Worm (Caenorhabditis elegans): ENCODE measurements around the gene cutl-19.

The cutl-19 gene

ce11 chrIII:5236104-5236503, 18.7 kb upstream of the cutl-19 start, which contains the start of gene prx-10:
Gene prx-10, plus strand, starts transcription at chrIII:5236404.
- TF ChIP-seq nhr-77 (tag; optimal IDR thresholded peaks at IDR 0.05) (no peak), dmd-4 (tag; optimal IDR thresholded peaks at IDR 0.05) (no peak), fos-1 (tag; optimal IDR thresholded peaks at IDR 0.05) (peak; percentile 13), nhr-237 (tag; optimal IDR thresholded peaks at IDR 0.05) (no peak), lin-13 (GFP tag; optimal IDR thresholded peaks at IDR 0.05) (no peak), C34F6.9 (tag; optimal IDR thresholded peaks at IDR 0.05) (no peak)

ce11 chrIII:5234312-5234711, 16.9 kb upstream of the cutl-19 start, which contains the start of gene mrps-26:
Gene mrps-26, plus strand, starts transcription at chrIII:5234612.
- TF ChIP-seq mbf-1 (tag; optimal IDR thresholded peaks at IDR 0.05): no peak
- TF ChIP-seq aly-2 (tag; optimal IDR thresholded peaks at IDR 0.05): no peak
- TF ChIP-seq nhr-25 (tag; optimal IDR thresholded peaks at IDR 0.05): no peak
- no peak for TF ChIP-seq lsy-2 (tag; optimal IDR thresholded peaks at IDR 0.05)
- no peak for TF ChIP-seq nhr-6 (tag; optimal IDR thresholded peaks at IDR 0.05)
- TF ChIP-seq ceh-82 (tag; optimal IDR thresholded peaks at IDR 0.05): no peak
- no peak for TF ChIP-seq sem-4 (tag; optimal IDR thresholded peaks at IDR 0.05)
- TF ChIP-seq zag-1 (tag; optimal IDR thresholded peaks at IDR 0.05): no peak
- no peak for TF ChIP-seq mab-5 (tag; optimal IDR thresholded peaks at IDR 0.05)
- TF ChIP-seq peb-1 (tag; optimal IDR thresholded peaks at IDR 0.05): no peak
- TF ChIP-seq nhr-11 (tag; optimal IDR thresholded peaks at IDR 0.05): no peak
- TF ChIP-seq fos-1 (tag; optimal IDR thresholded peaks at IDR 0.05): no peak
- TF ChIP-seq mdl-1 (tag; optimal IDR thresholded peaks at IDR 0.05): no peak
- no peak for TF ChIP-seq elt-3 (tag; optimal IDR thresholded peaks at IDR 0.05)
- TF ChIP-seq elt-1 (tag; optimal IDR thresholded peaks at IDR 0.05): no peak
- TF ChIP-seq ztf-4 (tag; optimal IDR thresholded peaks at IDR 0.05): no peak
- TF ChIP-seq ztf-1 (GFP tag; conservative IDR thresholded peaks at IDR 0.05): no peak

ce11 chrIII:5233140-5233539, 15.7 kb upstream of the cutl-19 start:
- TF ChIP-seq ama-1 (optimal IDR thresholded peaks at IDR 0.05) (no peak), ztf-1 (GFP tag; conservative IDR thresholded peaks at IDR 0.05) (no peak), R02D3.7 (tag; optimal IDR thresholded peaks at IDR 0.05) (no peak), crh-2 (tag; optimal IDR thresholded peaks at IDR 0.05) (no peak), fos-1 (tag; optimal IDR thresholded peaks at IDR 0.05) (no peak), sem-4 (tag; optimal IDR thresholded peaks at IDR 0.05) (no peak), zag-1 (tag; optimal IDR thresholded peaks at IDR 0.05) (no peak), lin-13 (GFP tag; optimal IDR thresholded peaks at IDR 0.05) (no peak), C34F6.9 (tag; optimal IDR thresholded peaks at IDR 0.05) (no peak), nhr-21 (tag; optimal IDR thresholded peaks at IDR 0.05) (no peak), nhr-77 (tag; optimal IDR thresholded peaks at IDR 0.05) (no peak), elt-1 (tag; optimal IDR thresholded peaks at IDR 0.05) (no peak)

ce11 chrIII:5230415-5230814, 13.0 kb upstream of the cutl-19 start, which contains the start of gene prmt-5:
Gene prmt-5, plus strand, starts transcription at chrIII:5230555.
- TF ChIP-seq ztf-11 (tag; optimal IDR thresholded peaks at IDR 0.05) (no peak), unc-39 (tag; optimal IDR thresholded peaks at IDR 0.05) (no peak), elt-3 (tag; optimal IDR thresholded peaks at IDR 0.05) (no peak), unc-62 (GFP tag; optimal IDR thresholded peaks at IDR 0.05) (no peak), nhr-129 (tag; optimal IDR thresholded peaks at IDR 0.05) (peak; percentile 41), nhr-23 (tag; optimal IDR thresholded peaks at IDR 0.05) (no peak), nhr-6 (tag; optimal IDR thresholded peaks at IDR 0.05) (no peak), nhr-11 (tag; optimal IDR thresholded peaks at IDR 0.05) (no peak), nhr-12 (tag; optimal IDR thresholded peaks at IDR 0.05) (no peak), nhr-25 (tag; optimal IDR thresholded peaks at IDR 0.05) (no peak), gmeb-1 (tag; optimal IDR thresholded peaks at IDR 0.05) (no peak), ama-1 (optimal IDR thresholded peaks at IDR 0.05) (peak; percentile 65), nhr-21 (tag; optimal IDR thresholded peaks at IDR 0.05) (peak; percentile 46), lin-11 (tag; optimal IDR thresholded peaks at IDR 0.05) (no peak), Y55F3AM.14 (GFP tag; optimal IDR thresholded peaks at IDR 0.05) (peak; percentile 24), R02D3.7 (tag; optimal IDR thresholded peaks at IDR 0.05) (no peak), lin-13 (GFP tag; optimal IDR thresholded peaks at IDR 0.05) (peak; percentile 34), ztf-4 (tag; optimal IDR thresholded peaks at IDR 0.05) (peak; percentile 53), blmp-1 (tag; optimal IDR thresholded peaks at IDR 0.05; ENCODE audit: insufficient read depth) (no peak), C34F6.9 (tag; optimal IDR thresholded peaks at IDR 0.05) (no peak), sma-3 (GFP tag; optimal IDR thresholded peaks at IDR 0.05) (peak; percentile 45), mbf-1 (tag; optimal IDR thresholded peaks at IDR 0.05) (no peak), lsy-2 (tag; optimal IDR thresholded peaks at IDR 0.05) (no peak), skn-1 (tag; optimal IDR thresholded peaks at IDR 0.05) (no peak), sem-4 (tag; optimal IDR thresholded peaks at IDR 0.05) (no peak), nhr-237 (tag; optimal IDR thresholded peaks at IDR 0.05) (no peak), aly-2 (tag; optimal IDR thresholded peaks at IDR 0.05) (no peak), egl-27 (tag; optimal IDR thresholded peaks at IDR 0.05) (no peak), nhr-10 (tag; optimal IDR thresholded peaks at IDR 0.05) (no peak), F13H6.1 (tag; optimal IDR thresholded peaks at IDR 0.05) (peak; percentile 8), elt-1 (tag; optimal IDR thresholded peaks at IDR 0.05) (no peak)
